Worm (Caenorhabditis elegans) whole organism, young adult: Measurements from ENCODE around the gene pix-1.

ENCODE experiments used
- B0336.3 ChIP-seq: fragments of 200-800 bp; sonication (Bioruptor generic); IDR thresholded peaks from 2 replicates; pipeline ENCODE4 v1.3.6; 2022; ENCODE audit warnings: missing genetic modification characterization, missing compliant biosample characterization
- C06A6.2 ChIP-seq: fragments of 200-800 bp; sonication (Bioruptor generic); conservative IDR thresholded peaks from 2 replicates; pipeline ENCODE4 v1.3.6; 2022; ENCODE audit warnings: missing genetic modification characterization, missing compliant biosample characterization
- Y56A3A.18 ChIP-seq: fragments of 200-800 bp; sonication (Bioruptor generic); IDR thresholded peaks from 2 replicates; pipeline ENCODE4 v1.3.6; 2022; ENCODE audit warnings: missing genetic modification reagents, missing genetic modification characterization, missing compliant biosample characterization
- Y95B8A.8 ChIP-seq: fragments of 200-800 bp; sonication (Bioruptor generic); IDR thresholded peaks from 2 replicates; pipeline ENCODE4 v1.3.6; 2022; ENCODE audit warnings: missing genetic modification reagents, missing genetic modification characterization, missing compliant biosample characterization
- ama-1 ChIP-seq, 3 experiments: fragments of 150-350 bp in 1 of 3; sonication (generic microtip) in 2 of 3; optimal IDR thresholded peaks; 2 replicates each; lab custom pipeline; 2014 to 2018; ENCODE audit warnings: missing biosample characterization in 2 of 3, missing genetic modification characterization in 2 of 3, missing genetic modification reagents in 2 of 3
- aptf-2 ChIP-seq: fragments of 200-800 bp; sonication (Bioruptor generic); conservative IDR thresholded peaks from 2 replicates; pipeline ENCODE4 v1.3.6; 2022; ENCODE audit warnings: missing genetic modification reagents, missing genetic modification characterization, missing compliant biosample characterization
- ceh-100 ChIP-seq: fragments of 200-800 bp; sonication (Bioruptor generic); IDR thresholded peaks from 2 replicates; pipeline ENCODE4 v1.3.6; 2022; ENCODE audit warnings: missing genetic modification reagents, missing genetic modification characterization, missing compliant biosample characterization
- nfya-1 ChIP-seq: sonication (generic microtip); optimal IDR thresholded peaks from 2 replicates; lab custom pipeline; 2017; ENCODE audit warnings: antibody characterized with exemption, missing compliant biosample characterization, missing genetic modification characterization, borderline replicate concordance; ENCODE audit not compliant: insufficient read depth
- nhr-27 ChIP-seq: fragments of 200-800 bp; sonication (Bioruptor generic); optimal IDR thresholded peaks from 2 replicates; lab custom pipeline; 2018; ENCODE audit warnings: mild to moderate bottlenecking, missing genetic modification characterization, moderate library complexity, missing compliant biosample characterization
- nhr-90 ChIP-seq: sonication (generic microtip); optimal IDR thresholded peaks from 2 replicates; lab custom pipeline; 2016; ENCODE audit warnings: missing genotype, mild to moderate bottlenecking, missing genetic modification characterization, missing compliant biosample characterization
- ztf-28 ChIP-seq: fragments of 200-800 bp; sonication (Bioruptor generic); IDR thresholded peaks from 2 replicates; pipeline ENCODE4 v1.3.6; 2022; ENCODE audit warnings: missing genetic modification reagents, missing genetic modification characterization, missing compliant biosample characterization

- TF ChIP-seq nfya-1 (tag; lab: Kevin White, UChicago) (no peak), B0336.3 (GFP tag; lab: Robert Waterston, UW) (no peak), ztf-28 (GFP tag; lab: Robert Waterston, UW) (no peak), aptf-2 (no peak), C06A6.2 (GFP tag; lab: Robert Waterston, UW) (no peak), nhr-27 (no peak), ama-1 (optimal IDR thresholded peaks at IDR 0.05; lab: Kevin White, UChicago) (no peak), ama-1 (GFP tag; optimal IDR thresholded peaks at IDR 0.05; lab: Kevin White, UChicago) (no peak), ceh-100 (no peak), Y56A3A.18 (GFP tag; lab: Robert Waterston, UW) (no peak), nhr-90 (tag; lab: Kevin White, UChicago) (no peak), Y95B8A.8 (GFP tag; lab: Robert Waterston, UW) (no peak)
These were observed 32.8 kb downstream of the pix-1 start, which contains the start of gene cest-13 for ce11 chrX:13759676-13760447.
